Fruit fly (Drosophila melanogaster): ENCODE measurements around the gene Hcf.

DNA sequence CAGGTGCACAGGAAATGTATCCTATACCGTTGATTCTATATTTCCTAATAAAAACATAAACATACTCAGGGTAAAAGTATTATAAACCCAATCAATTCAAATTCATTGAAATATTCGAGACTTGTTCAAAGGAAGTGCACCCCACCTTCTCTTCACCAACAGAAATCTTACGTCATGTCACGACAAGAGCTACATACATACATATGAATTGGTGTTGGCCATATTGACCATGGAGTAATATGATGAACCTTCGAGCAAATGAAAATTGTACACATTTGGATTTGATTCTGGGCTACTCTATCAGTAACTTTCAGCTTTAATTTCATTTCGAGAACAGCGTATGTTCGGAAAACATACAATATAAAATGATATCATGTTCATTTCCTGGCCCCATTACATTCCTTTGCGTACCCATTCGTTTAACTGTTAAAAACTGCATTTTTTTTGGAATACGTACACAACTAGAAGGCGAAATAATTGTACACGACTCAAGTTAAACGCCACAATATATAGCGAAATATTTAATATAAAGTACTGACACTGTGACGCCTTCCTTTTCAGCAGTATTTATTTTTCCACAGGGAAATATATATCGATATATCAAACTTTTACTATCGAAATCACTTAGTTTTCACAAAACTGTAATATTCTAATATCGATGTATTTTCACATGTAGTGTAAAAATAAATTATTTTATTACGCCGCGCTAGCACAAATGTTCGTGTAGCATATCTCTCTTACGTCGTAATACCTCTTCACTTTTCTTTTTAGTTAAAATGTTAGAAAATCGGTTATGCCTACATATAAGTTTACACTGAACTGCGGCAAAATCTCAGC, 1.4 kb upstream of the Hcf start, which contains the start of gene PMCA:
- TF ChIP-seq insv (optimal IDR thresholded peaks at IDR 0.05) (no peak), h (optimal IDR thresholded peaks at IDR 0.05) (no peak), psq (optimal IDR thresholded peaks at IDR 0.05) (no peak)
